Worm (Caenorhabditis elegans) whole organism, L2 larva: ENCODE data around the gene znf-782.
"Not testable (repeated sequence)": the region's sequence is repeated elsewhere in the genome, so short reads cannot be mapped to it uniquely, and the experiment has no call there.

ENCODE experiments used
- ceh-82 ChIP-seq: fragments of 150-350 bp; optimal IDR thresholded peaks from 2 replicates; lab custom pipeline; 2014; ENCODE audit warnings: missing biosample characterization, missing genetic modification characterization
- nhr-23 ChIP-seq: fragments of 150-350 bp; optimal IDR thresholded peaks from 2 replicates; lab custom pipeline; 2014; ENCODE audit warnings: missing biosample characterization, missing genetic modification reagents, missing genetic modification characterization
- unc-62 ChIP-seq: fragments of 150-350 bp; optimal IDR thresholded peaks from 2 replicates; lab custom pipeline; 2014; ENCODE audit warnings: missing biosample characterization, missing genetic modification reagents, missing genetic modification characterization

DNA sequence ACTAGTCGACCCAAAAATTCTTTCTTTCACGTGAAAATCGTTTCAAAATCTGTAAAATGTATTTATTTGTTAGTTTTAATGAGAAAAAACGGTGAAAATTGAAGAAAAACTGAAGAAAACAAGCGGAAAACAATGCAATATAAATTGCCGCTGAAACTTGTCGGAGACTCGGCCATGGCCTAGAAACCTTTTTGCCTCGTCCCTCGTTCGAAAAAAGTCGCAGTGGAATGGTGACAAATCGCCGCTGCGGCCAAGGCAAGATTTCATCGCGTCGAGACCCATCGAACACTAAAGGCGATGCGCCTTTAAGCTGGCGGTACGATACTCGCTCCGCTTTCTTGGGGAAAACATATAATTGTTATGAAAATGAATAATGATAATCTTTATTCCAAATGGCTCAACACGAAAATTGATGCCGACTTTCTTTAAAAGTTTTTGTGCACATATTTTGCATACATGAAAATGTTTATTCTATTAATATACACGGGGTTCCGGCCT, 15.6 kb downstream of the znf-782 start, which contains the start of gene Y55F3AM.21:
- not testable (repeated sequence) for TF ChIP-seq ceh-82 (tag; lab: Kevin White, UChicago); unc-62 (GFP tag; lab: Kevin White, UChicago); nhr-23
